Worm (Caenorhabditis elegans): ENCODE data around the gene mac-1.

DNA sequence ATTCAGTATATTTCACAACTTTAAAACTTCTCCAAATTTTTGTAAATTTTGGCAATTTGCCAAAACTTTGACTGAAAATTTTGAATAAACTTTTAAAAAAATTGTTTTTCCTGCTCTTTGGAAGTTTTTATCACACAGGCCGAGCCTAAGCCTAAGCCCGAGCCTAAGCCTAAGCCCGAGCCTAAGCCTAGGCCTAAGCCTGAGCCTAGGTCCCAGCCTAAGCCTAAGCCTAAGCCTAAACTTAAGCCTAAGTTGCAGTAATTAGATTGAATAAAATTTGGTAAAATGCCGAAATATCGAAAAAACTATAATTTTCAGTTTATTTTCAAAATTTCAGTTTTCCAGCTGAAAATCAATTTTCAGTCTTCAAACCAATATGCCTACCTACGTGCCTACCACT lies 37.2 kb downstream of the mac-1 start:
- TF ChIP-seq unc-62 (GFP tag; optimal IDR thresholded peaks at IDR 0.05) = no peak
- no peak for TF ChIP-seq mep-1 (tag; optimal IDR thresholded peaks at IDR 0.05)
- TF ChIP-seq ces-1 (GFP tag; optimal IDR thresholded peaks at IDR 0.05) = no peak
- TF ChIP-seq unc-39 (tag; optimal IDR thresholded peaks at IDR 0.05) = no peak
- TF ChIP-seq hlh-1 (tag; optimal IDR thresholded peaks at IDR 0.05) = no peak
- TF ChIP-seq ztf-11 (tag; optimal IDR thresholded peaks at IDR 0.05) = no peak
- no peak for TF ChIP-seq lin-32 (GFP tag; optimal IDR thresholded peaks at IDR 0.05)
- TF ChIP-seq lsy-2 (tag; optimal IDR thresholded peaks at IDR 0.05) = no peak
- TF ChIP-seq lin-13 (tag; optimal IDR thresholded peaks at IDR 0.05) = no peak
- TF ChIP-seq blmp-1 (tag; optimal IDR thresholded peaks at IDR 0.05) = no peak
- TF ChIP-seq nhr-237 (tag; optimal IDR thresholded peaks at IDR 0.05) = no peak
- no peak for TF ChIP-seq elt-1 (tag; optimal IDR thresholded peaks at IDR 0.05; ENCODE audit: borderline replicate concordance, insufficient read depth)

Measured in whole organism, mixed stage, embryonic.